Fruit fly (Drosophila melanogaster) whole organism, embryonic: ENCODE results near the gene CG14966.
A peak's percentile ranks its signal among the peaks of the same experiment; 100 is the strongest.

Source experiments
- Ada2b ChIP-seq: fragments of 200-800 bp; sonication (Bioruptor generic); IDR thresholded peaks from 2 replicates; pipeline ENCODE4 v1.3.6; 2022; ENCODE audit warnings: missing biosample characterization, missing genetic modification characterization
- Aef1 ChIP-seq: fragments of 200-800 bp; sonication (Bioruptor generic); IDR thresholded peaks from 3 replicates; pipeline ENCODE4 v1.3.6; 2022; ENCODE audit warnings: missing biosample characterization, missing genetic modification characterization
- B-H1 ChIP-seq: fragments of 200-800 bp; sonication (Bioruptor generic); IDR thresholded peaks from 3 replicates; pipeline ENCODE4 v1.3.6; 2022; ENCODE audit warnings: missing biosample characterization, missing genetic modification characterization
- BEAF-32 ChIP-seq: fragments of 200-800 bp; sonication (Bioruptor generic); optimal IDR thresholded peaks from 3 replicates; lab custom pipeline; 2017; ENCODE audit warnings: missing biosample characterization, missing genetic modification characterization, mild to moderate bottlenecking, moderate library complexity, missing genetic modification reagents
- C15 ChIP-seq: fragments of 200-800 bp; sonication (Bioruptor generic); IDR thresholded peaks from 3 replicates; pipeline ENCODE4 v1.3.6; 2022; ENCODE audit warnings: missing biosample characterization, missing genetic modification characterization
- CG1024 ChIP-seq: fragments of 200-800 bp; sonication (Bioruptor generic); IDR thresholded peaks from 2 replicates; pipeline ENCODE4 v1.3.6; 2022; ENCODE audit warnings: missing biosample characterization, missing genetic modification characterization
- CG10267 ChIP-seq: fragments of 200-800 bp; sonication (Bioruptor generic); optimal IDR thresholded peaks from 2 replicates; lab custom pipeline; 2018; ENCODE audit warnings: missing biosample characterization, mild to moderate bottlenecking, missing genetic modification characterization, moderate library complexity
- CG12155 ChIP-seq: fragments of 200-800 bp; sonication (Bioruptor generic); optimal IDR thresholded peaks from 3 replicates; lab custom pipeline; 2016; ENCODE audit warnings: missing biosample characterization, missing genetic modification characterization
- CG12219 ChIP-seq: fragments of 200-800 bp; sonication (Bioruptor generic); optimal IDR thresholded peaks from 3 replicates; lab custom pipeline; 2018; ENCODE audit warnings: missing biosample characterization, mild to moderate bottlenecking, missing genetic modification characterization
- CG12299 ChIP-seq: fragments of 200-800 bp; sonication (Bioruptor generic); optimal IDR thresholded peaks from 2 replicates; lab custom pipeline; 2018; ENCODE audit warnings: missing biosample characterization, mild to moderate bottlenecking, missing genetic modification characterization
- CG12942 ChIP-seq: fragments of 200-800 bp; sonication (Bioruptor generic); optimal IDR thresholded peaks from 3 replicates; lab custom pipeline; 2016; ENCODE audit warnings: missing biosample characterization, missing genetic modification characterization
- CG14014 ChIP-seq: fragments of 200-800 bp; sonication (Bioruptor generic); IDR thresholded peaks from 2 replicates; pipeline ENCODE4 v1.3.6; 2022; ENCODE audit warnings: missing biosample characterization, missing genetic modification characterization
- CG14710 ChIP-seq: fragments of 200-800 bp; sonication (Bioruptor generic); optimal IDR thresholded peaks from 3 replicates; lab custom pipeline; 2019; ENCODE audit warnings: missing biosample characterization, mild to moderate bottlenecking, missing genetic modification characterization, moderate library complexity
- CG2202 ChIP-seq: fragments of 200-800 bp; sonication (Bioruptor generic); optimal IDR thresholded peaks from 2 replicates; lab custom pipeline; 2018; ENCODE audit warnings: missing biosample characterization, mild to moderate bottlenecking, missing genetic modification characterization
- CG2678 ChIP-seq: fragments of 200-800 bp; sonication (Bioruptor generic); optimal IDR thresholded peaks from 3 replicates; lab custom pipeline; 2019; ENCODE audit warnings: missing biosample characterization, mild to moderate bottlenecking, missing genetic modification characterization, moderate library complexity
- CG31441 ChIP-seq: fragments of 200-800 bp; sonication (Bioruptor generic); IDR thresholded peaks from 2 replicates; pipeline ENCODE4 v1.3.6; 2022; ENCODE audit warnings: missing biosample characterization, missing genetic modification characterization
- CG3281 ChIP-seq: fragments of 200-800 bp; sonication (Bioruptor generic); optimal IDR thresholded peaks from 3 replicates; lab custom pipeline; 2017; ENCODE audit warnings: missing biosample characterization, mild to moderate bottlenecking, missing genetic modification characterization
- CG34376 ChIP-seq: fragments of 200-800 bp; sonication (Bioruptor generic); optimal IDR thresholded peaks from 2 replicates; lab custom pipeline; 2018; ENCODE audit warnings: missing biosample characterization, mild to moderate bottlenecking, missing genetic modification characterization
- CG3995 ChIP-seq: fragments of 200-800 bp; sonication (Bioruptor generic); optimal IDR thresholded peaks from 3 replicates; lab custom pipeline; 2016; ENCODE audit warnings: missing biosample characterization, missing genetic modification characterization
- CG4360 ChIP-seq: fragments of 200-800 bp; sonication (Bioruptor generic); IDR thresholded peaks from 2 replicates; pipeline ENCODE4 v1.3.6; 2022; ENCODE audit warnings: missing biosample characterization, missing genetic modification characterization
- CG4730 ChIP-seq: fragments of 200-800 bp; sonication (Bioruptor generic); IDR thresholded peaks from 2 replicates; pipeline ENCODE4 v1.3.6; 2022; ENCODE audit warnings: missing biosample characterization, missing genetic modification characterization
- CG6654 ChIP-seq: fragments of 200-800 bp; sonication (Bioruptor generic); optimal IDR thresholded peaks from 2 replicates; lab custom pipeline; 2017; ENCODE audit warnings: missing biosample characterization, mild to moderate bottlenecking, missing genetic modification characterization
- CG7271 ChIP-seq: fragments of 200-800 bp; sonication (Bioruptor generic); optimal IDR thresholded peaks from 2 replicates; lab custom pipeline; 2018; ENCODE audit warnings: missing biosample characterization, mild to moderate bottlenecking, missing genetic modification characterization, moderate library complexity
- CG7357 ChIP-seq: fragments of 200-800 bp; sonication (Bioruptor generic); IDR thresholded peaks from 3 replicates; pipeline ENCODE4 v1.3.6; 2022; ENCODE audit warnings: missing biosample characterization, missing genetic modification characterization
- CG7786 ChIP-seq: fragments of 200-800 bp; sonication (Bioruptor generic); optimal IDR thresholded peaks from 2 replicates; lab custom pipeline; 2016; ENCODE audit warnings: missing biosample characterization, missing genetic modification characterization
- CG9437 ChIP-seq: fragments of 200-800 bp; sonication (Bioruptor generic); optimal IDR thresholded peaks from 2 replicates; lab custom pipeline; 2018; ENCODE audit warnings: missing biosample characterization, mild to moderate bottlenecking, missing genetic modification characterization
- D19B ChIP-seq: fragments of 200-800 bp; sonication (Bioruptor generic); optimal IDR thresholded peaks from 2 replicates; lab custom pipeline; 2017; ENCODE audit warnings: missing biosample characterization, mild to moderate bottlenecking, missing genetic modification characterization
- Dp ChIP-seq: fragments of 200-800 bp; sonication (Bioruptor generic); optimal IDR thresholded peaks from 2 replicates; lab custom pipeline; 2018; ENCODE audit warnings: missing biosample characterization, mild to moderate bottlenecking, missing genetic modification characterization, moderate library complexity
- GATAe ChIP-seq: fragments of 200-800 bp; sonication (Bioruptor generic); conservative IDR thresholded peaks from 2 replicates; pipeline ENCODE4 v1.3.6; 2022; ENCODE audit warnings: missing biosample characterization, missing genetic modification characterization
- Gug ChIP-seq: fragments of 200-800 bp; sonication (Bioruptor generic); IDR thresholded peaks from 4 replicates; pipeline ENCODE4 v1.3.6; 2022; ENCODE audit warnings: missing biosample characterization, missing genetic modification characterization
- Hand ChIP-seq: fragments of 200-800 bp; sonication (Bioruptor generic); optimal IDR thresholded peaks from 2 replicates; lab custom pipeline; 2017; ENCODE audit warnings: mild to moderate bottlenecking, missing biosample characterization, missing genetic modification reagents, missing genetic modification characterization
- Hsf ChIP-seq: fragments of 200-800 bp; sonication (Bioruptor generic); optimal IDR thresholded peaks from 3 replicates; lab custom pipeline; 2016; ENCODE audit warnings: missing biosample characterization, missing genetic modification characterization
- MTF-1 ChIP-seq: fragments of 200-800 bp; sonication (Bioruptor generic); optimal IDR thresholded peaks from 2 replicates; lab custom pipeline; 2018; ENCODE audit warnings: missing biosample characterization, mild to moderate bottlenecking, missing genetic modification characterization, borderline replicate concordance
- Spps ChIP-seq: fragments of 200-800 bp; sonication (Bioruptor generic); optimal IDR thresholded peaks from 2 replicates; lab custom pipeline; 2018; ENCODE audit warnings: missing biosample characterization, mild to moderate bottlenecking, missing genetic modification characterization
- Usf ChIP-seq: fragments of 200-800 bp; sonication (Bioruptor generic); optimal IDR thresholded peaks from 2 replicates; lab custom pipeline; 2017; ENCODE audit warnings: missing genotype, missing biosample characterization, missing genetic modification characterization
- aop ChIP-seq: fragments of 200-800 bp; sonication (Bioruptor generic); IDR thresholded peaks from 2 replicates; pipeline ENCODE4 v1.3.6; 2022; ENCODE audit warnings: missing biosample characterization, missing genetic modification characterization
- ap ChIP-seq: fragments of 200-800 bp; sonication (Bioruptor generic); IDR thresholded peaks from 2 replicates; pipeline ENCODE4 v1.3.6; 2022; ENCODE audit warnings: missing biosample characterization, missing genetic modification characterization
- ara ChIP-seq: fragments of 200-800 bp; sonication (Bioruptor generic); IDR thresholded peaks from 2 replicates; pipeline ENCODE4 v1.3.6; 2022; ENCODE audit warnings: missing biosample characterization, missing genetic modification characterization
- insv ChIP-seq, 2 experiments: fragments of 200-800 bp; sonication (Bioruptor generic); optimal IDR thresholded peaks; 3 replicates each; lab custom pipeline; 2016 to 2018; ENCODE audit warnings: missing biosample characterization in 2 of 2, missing genetic modification characterization in 2 of 2
- kay ChIP-seq: fragments of 200-800 bp; sonication (Bioruptor generic); optimal IDR thresholded peaks from 2 replicates; lab custom pipeline; 2016; ENCODE audit warnings: missing biosample characterization, missing genetic modification characterization
- lab ChIP-seq: fragments of 200-800 bp; sonication (Bioruptor generic); optimal IDR thresholded peaks from 3 replicates; lab custom pipeline; 2017; ENCODE audit warnings: missing biosample characterization, missing genetic modification characterization, mild to moderate bottlenecking, moderate library complexity, missing genetic modification reagents
- pzg ChIP-seq: fragments of 200-800 bp; sonication (Bioruptor generic); optimal IDR thresholded peaks from 3 replicates; lab custom pipeline; 2018; ENCODE audit warnings: missing biosample characterization, mild to moderate bottlenecking, missing genetic modification characterization, moderate library complexity
- salm ChIP-seq: fragments of 200-800 bp; sonication (Bioruptor generic); optimal IDR thresholded peaks from 2 replicates; lab custom pipeline; 2018; ENCODE audit warnings: missing biosample characterization, mild to moderate bottlenecking, missing genetic modification characterization
- sd ChIP-seq: fragments of 200-800 bp; sonication (Bioruptor generic); optimal IDR thresholded peaks from 3 replicates; lab custom pipeline; 2018; ENCODE audit warnings: missing biosample characterization, mild to moderate bottlenecking, missing genetic modification characterization, moderate library complexity
- slbo ChIP-seq: fragments of 200-800 bp; sonication (Bioruptor generic); IDR thresholded peaks from 2 replicates; pipeline ENCODE4 v1.3.6; 2022; ENCODE audit warnings: missing biosample characterization, missing genetic modification characterization
- stc ChIP-seq: fragments of 200-800 bp; sonication (Bioruptor generic); IDR thresholded peaks from 2 replicates; pipeline ENCODE4 v1.3.6; 2022; ENCODE audit warnings: missing biosample characterization, missing genetic modification characterization
- sug ChIP-seq: fragments of 200-800 bp; optimal IDR thresholded peaks from 2 replicates; lab custom pipeline; 2019; ENCODE audit warnings: missing biosample characterization, mild to moderate bottlenecking, missing genetic modification characterization, moderate library complexity
- tin ChIP-seq: fragments of 200-800 bp; sonication (Bioruptor generic); optimal IDR thresholded peaks from 3 replicates; lab custom pipeline; 2016; ENCODE audit warnings: missing biosample characterization, missing genetic modification characterization
- unc-4 ChIP-seq: fragments of 200-800 bp; sonication (Bioruptor generic); IDR thresholded peaks from 2 replicates; pipeline ENCODE4 v1.3.6; 2022; ENCODE audit warnings: missing biosample characterization, missing genetic modification characterization; ENCODE audit not compliant: partially characterized antibody
- vfl ChIP-seq: fragments of 200-800 bp; sonication (Bioruptor generic); optimal IDR thresholded peaks from 2 replicates; lab custom pipeline; 2016; ENCODE audit warnings: missing biosample characterization, missing genetic modification characterization

The CG14966 gene

dm6 chr3L:3149060-3149872 is 48.2 kb downstream of the CG14966 start (continued):
- TF ChIP-seq Hand (GFP tag; lab: Kevin White, UChicago) (no peak), CG14014 (GFP tag; lab: Robert Waterston, UW) (no peak), insv (GFP tag; optimal IDR thresholded peaks at IDR 0.05; lab: Kevin White, UChicago) (no peak), CG6654 (GFP tag; lab: Kevin White, UChicago) (no peak), pzg (GFP tag; lab: Kevin White, UChicago) (no peak), aop (GFP tag; lab: Robert Waterston, UW) (no peak), sug (tag; lab: Kevin White, UChicago) (peak; percentile 99), MTF-1 (GFP tag; lab: Kevin White, UChicago) (no peak), CG3281 (GFP tag; lab: Kevin White, UChicago) (no peak), kay (GFP tag; lab: Kevin White, UChicago) (peak; percentile 8), CG7786 (no peak), CG31441 (GFP tag; lab: Robert Waterston, UW) (no peak), BEAF-32 (no peak), vfl (no peak), ap (GFP tag; lab: Robert Waterston, UW) (no peak), CG4730 (no peak), Spps (tag; lab: Kevin White, UChicago) (no peak), CG10267 (tag; lab: Kevin White, UChicago) (no peak), C15 (GFP tag; lab: Robert Waterston, UW) (no peak), Gug (GFP tag; lab: Robert Waterston, UW) (no peak), CG3995 (peak; percentile 38), B-H1 (GFP tag; lab: Robert Waterston, UW) (no peak), CG1024 (GFP tag; lab: Robert Waterston, UW) (no peak), salm (tag; lab: Kevin White, UChicago) (no peak), Ada2b (GFP tag; lab: Robert Waterston, UW) (no peak), CG12299 (peak; percentile 12), CG12155 (GFP tag; lab: Kevin White, UChicago) (no peak), Aef1 (GFP tag; lab: Robert Waterston, UW) (0 out of 3 replicates have a peak, but pooled peaks have one; percentile 37), CG12942 (no peak), CG12219 (GFP tag; lab: Kevin White, UChicago) (no peak), CG2678 (tag; lab: Kevin White, UChicago) (no peak), CG7271 (tag; lab: Kevin White, UChicago) (no peak), Dp (GFP tag; lab: Kevin White, UChicago) (no peak), D19B (GFP tag; lab: Kevin White, UChicago) (no peak), unc-4 (GFP tag; lab: Robert Waterston, UW) (peak; percentile 42), CG7357 (GFP tag; lab: Robert Waterston, UW) (no peak), Usf (GFP tag; lab: Kevin White, UChicago) (no peak), lab (GFP tag; lab: Kevin White, UChicago) (no peak), sd (tag; lab: Kevin White, UChicago) (peak; percentile 80), CG34376 (peak; percentile 96), slbo (GFP tag; lab: Robert Waterston, UW) (no peak), GATAe (GFP tag; lab: Robert Waterston, UW) (peak; percentile 33; the same call in 1 of the 2 replicates), CG14710 (tag; lab: Kevin White, UChicago) (no peak), tin (GFP tag; lab: Kevin White, UChicago) (no peak), ara (no peak), CG2202 (tag; lab: Kevin White, UChicago) (no peak), stc (GFP tag; lab: Robert Waterston, UW) (no peak), Hsf (no peak), CG4360 (GFP tag; lab: Robert Waterston, UW) (peak; percentile 86), CG9437 (GFP tag; lab: Kevin White, UChicago) (no peak)
